Comparison of ENCODE assay signal across 3 worm cellular contexts in genomic region chrX:4145051-4145826, ce11.
TF ChIP-seq lines count a peak whose summit lies in the region.

No protein-coding gene starts in this region.

TF ChIP-seq in whole organism, L2 larva, 48 proteins besides CTCF, POLR2A, EP300 and RAD21 (continued from another document):
- peak; percentile 75 for TF ChIP-seq fos-1 (tag; optimal IDR thresholded peaks at IDR 0.05; lab: Kevin White, UChicago)
- peak; percentile 86 for TF ChIP-seq sem-4 (tag; optimal IDR thresholded peaks at IDR 0.05; lab: Kevin White, UChicago)
- peak; percentile 86 for TF ChIP-seq unc-55 (GFP tag; optimal IDR thresholded peaks at IDR 0.05; lab: Kevin White, UChicago)
- TF ChIP-seq nhr-6 (tag; optimal IDR thresholded peaks at IDR 0.05; lab: Kevin White, UChicago) = no peak
- peak; percentile 70 for TF ChIP-seq C34F6.9 (tag; optimal IDR thresholded peaks at IDR 0.05; lab: Kevin White, UChicago)
- no peak for TF ChIP-seq lin-39 (tag; optimal IDR thresholded peaks at IDR 0.05; lab: Kevin White, UChicago)
- peak; percentile 72 for TF ChIP-seq nhr-129 (tag; optimal IDR thresholded peaks at IDR 0.05; lab: Kevin White, UChicago)
- no peak for TF ChIP-seq elt-3 (tag; optimal IDR thresholded peaks at IDR 0.05; lab: Kevin White, UChicago)
- TF ChIP-seq F13H6.1 (tag; optimal IDR thresholded peaks at IDR 0.05; lab: Kevin White, UChicago) = peak; percentile 85

TF ChIP-seq in whole organism, L4 larva, 104 proteins besides CTCF, POLR2A, EP300 and RAD21 (continued from another document and continues in another):
- no peak for TF ChIP-seq ceh-62 (tag; optimal IDR thresholded peaks at IDR 0.05; lab: Kevin White, UChicago)
- peak; percentile 35 for TF ChIP-seq lin-38 (GFP tag; IDR thresholded peaks at IDR 0.05; lab: Robert Waterston, UW)
- no peak for TF ChIP-seq T20F7.1 (GFP tag; optimal IDR thresholded peaks at IDR 0.05; lab: Kevin White, UChicago)
- peak; percentile 65 for TF ChIP-seq nhr-48 (tag; optimal IDR thresholded peaks at IDR 0.05; lab: Kevin White, UChicago)
- peak; percentile 64 for TF ChIP-seq F37D6.2 (tag; optimal IDR thresholded peaks at IDR 0.05; lab: Kevin White, UChicago)
- TF ChIP-seq nhr-111 (GFP tag; optimal IDR thresholded peaks at IDR 0.05; lab: Kevin White, UChicago) = no peak
- no peak for TF ChIP-seq aly-2 (tag; optimal IDR thresholded peaks at IDR 0.05; lab: Kevin White, UChicago)
- TF ChIP-seq T26A8.4 (GFP tag; IDR thresholded peaks at IDR 0.05; lab: Robert Waterston, UW) = peak; percentile 35
- peak in 1 of 2 experiments; percentile 34 for TF ChIP-seq daf-16 (GFP tag; optimal IDR thresholded peaks at IDR 0.05; lab: Kevin White, UChicago)
- TF ChIP-seq daf-16 (tag; optimal IDR thresholded peaks at IDR 0.05; lab: Kevin White, UChicago) = peak; percentile 70
- TF ChIP-seq hlh-11 (tag; optimal IDR thresholded peaks at IDR 0.05; lab: Kevin White, UChicago) = peak; percentile 95
- TF ChIP-seq mep-1 (tag; optimal IDR thresholded peaks at IDR 0.05; lab: Kevin White, UChicago) = peak; percentile 82
- no peak for TF ChIP-seq F10B5.3 (tag; optimal IDR thresholded peaks at IDR 0.05; lab: Kevin White, UChicago)
- no peak for TF ChIP-seq jun-1 (tag; optimal IDR thresholded peaks at IDR 0.05; lab: Kevin White, UChicago)
- peak; percentile 42 for TF ChIP-seq ZK337.2 (GFP tag; IDR thresholded peaks at IDR 0.05; lab: Robert Waterston, UW)
- 0 out of 4 replicates have a peak, but pooled peaks have one; percentile 32 to 56 for TF ChIP-seq madf-5 (GFP tag; IDR thresholded peaks at IDR 0.05; lab: Robert Waterston, UW)
- peak; percentile 60 for TF ChIP-seq fkh-10 (GFP tag; optimal IDR thresholded peaks at IDR 0.05; lab: Kevin White, UChicago)
- no peak for TF ChIP-seq snpc-4 (tag; optimal IDR thresholded peaks at IDR 0.05; lab: Kevin White, UChicago)
- no peak for TF ChIP-seq ceh-82 (tag; optimal IDR thresholded peaks at IDR 0.05; lab: Kevin White, UChicago)
- no peak for TF ChIP-seq daf-19 (GFP tag; conservative IDR thresholded peaks at IDR 0.05; lab: Robert Waterston, UW)
- peak; percentile 97 for TF ChIP-seq nhr-28 (tag; optimal IDR thresholded peaks at IDR 0.05; lab: Kevin White, UChicago)
- no peak for TF ChIP-seq egl-27 (tag; optimal IDR thresholded peaks at IDR 0.05; lab: Kevin White, UChicago)
- peak; percentile 75 for TF ChIP-seq egl-43 (GFP tag; IDR thresholded peaks at IDR 0.05; lab: Robert Waterston, UW)
- TF ChIP-seq ceh-28 (tag; optimal IDR thresholded peaks at IDR 0.05; lab: Kevin White, UChicago) = peak; percentile 15
- TF ChIP-seq arid-1 (GFP tag; conservative IDR thresholded peaks at IDR 0.05; lab: Robert Waterston, UW) = peak; percentile 33; the same call in 1 of the 2 replicates
- TF ChIP-seq lir-3 (tag; optimal IDR thresholded peaks at IDR 0.05; lab: Kevin White, UChicago) = no peak
- TF ChIP-seq nhr-102 (tag; optimal IDR thresholded peaks at IDR 0.05; lab: Kevin White, UChicago) = peak; percentile 64
- peak; percentile 48 for TF ChIP-seq nhr-10 (tag; optimal IDR thresholded peaks at IDR 0.05; lab: Kevin White, UChicago)
- TF ChIP-seq Y5F2A.4 (GFP tag; optimal IDR thresholded peaks at IDR 0.05; lab: Kevin White, UChicago) = peak; percentile 40
- no peak for TF ChIP-seq Y48G9A.11 (GFP tag; IDR thresholded peaks at IDR 0.05; lab: Robert Waterston, UW)
- peak; percentile 82; the same call in 1 of the 2 replicates for TF ChIP-seq dmd-9 (GFP tag; IDR thresholded peaks at IDR 0.05; lab: Robert Waterston, UW)
- peak; percentile 58; the same call in 1 of the 2 replicates for TF ChIP-seq lin-1 (GFP tag; IDR thresholded peaks at IDR 0.05; lab: Robert Waterston, UW)
- TF ChIP-seq lin-39 (tag; optimal IDR thresholded peaks at IDR 0.05; lab: Kevin White, UChicago) = no peak
- TF ChIP-seq F26F4.8 (GFP tag; conservative IDR thresholded peaks at IDR 0.05; lab: Robert Waterston, UW) = no peak
- no peak for TF ChIP-seq zip-11 (GFP tag; IDR thresholded peaks at IDR 0.05; lab: Robert Waterston, UW)
- no peak for TF ChIP-seq Y105C5A.15 (GFP tag; IDR thresholded peaks at IDR 0.05; lab: Robert Waterston, UW)
- TF ChIP-seq gei-8 (GFP tag; optimal IDR thresholded peaks at IDR 0.05; lab: Kevin White, UChicago) = no peak
- TF ChIP-seq lsy-2 (tag; optimal IDR thresholded peaks at IDR 0.05; lab: Kevin White, UChicago) = peak; percentile 11 to 48
- peak; percentile 100 for TF ChIP-seq aha-1 (tag; lab: Kevin White, UChicago)
- no peak for TF ChIP-seq ztf-11 (tag; optimal IDR thresholded peaks at IDR 0.05; lab: Kevin White, UChicago)
- TF ChIP-seq set-16 (GFP tag; IDR thresholded peaks at IDR 0.05; lab: Robert Waterston, UW) = peak; percentile 60; the same call in 1 of the 2 replicates
- 0 out of 2 replicates have a peak, but pooled peaks have one; percentile 17 for TF ChIP-seq nhr-41 (GFP tag; IDR thresholded peaks at IDR 0.05; lab: Robert Waterston, UW)
- peak; percentile 53; the same call in 1 of the 2 replicates for TF ChIP-seq mxl-2 (GFP tag; conservative IDR thresholded peaks at IDR 0.05; lab: Robert Waterston, UW)
- TF ChIP-seq ceh-44 (GFP tag; IDR thresholded peaks at IDR 0.05; lab: Robert Waterston, UW) = peak; percentile 67; the same call in 1 of the 2 replicates
- TF ChIP-seq lim-7 (GFP tag; IDR thresholded peaks at IDR 0.05; lab: Robert Waterston, UW) = no peak
- no peak for TF ChIP-seq saeg-2 (GFP tag; IDR thresholded peaks at IDR 0.05; lab: Robert Waterston, UW)
- peak; percentile 9; the same call in 1 of the 2 replicates for TF ChIP-seq php-3 (GFP tag; IDR thresholded peaks at IDR 0.05; lab: Robert Waterston, UW)
- peak; percentile 23 for TF ChIP-seq dpl-1 (GFP tag; optimal IDR thresholded peaks at IDR 0.05; lab: Kevin White, UChicago)
- no peak for TF ChIP-seq tag-97 (GFP tag; IDR thresholded peaks at IDR 0.05; lab: Robert Waterston, UW)
- TF ChIP-seq F49E8.2 (tag; optimal IDR thresholded peaks at IDR 0.05; lab: Kevin White, UChicago; ENCODE audit: borderline replicate concordance) = no peak
- TF ChIP-seq spr-3 (GFP tag; optimal IDR thresholded peaks at IDR 0.05; lab: Kevin White, UChicago) = no peak
- peak; percentile 64 for TF ChIP-seq nhr-11 (tag; optimal IDR thresholded peaks at IDR 0.05; lab: Kevin White, UChicago)
- no peak for TF ChIP-seq snpc-1.2 (GFP tag; IDR thresholded peaks at IDR 0.05; lab: Robert Waterston, UW)
- TF ChIP-seq zag-1 (tag; optimal IDR thresholded peaks at IDR 0.05; lab: Kevin White, UChicago) = no peak
- TF ChIP-seq tra-1 (GFP tag; IDR thresholded peaks at IDR 0.05; lab: Robert Waterston, UW) = peak; percentile 29; the same call in 1 of the 2 replicates
- TF ChIP-seq Y75B8A.6 (GFP tag; IDR thresholded peaks at IDR 0.05; lab: Robert Waterston, UW) = no peak
- TF ChIP-seq nhr-25 (tag; optimal IDR thresholded peaks at IDR 0.05; lab: Kevin White, UChicago; ENCODE audit: borderline replicate concordance, insufficient read depth) = peak; percentile 95
- no peak for TF ChIP-seq zfp-3 (GFP tag; conservative IDR thresholded peaks at IDR 0.05; lab: Robert Waterston, UW)
- TF ChIP-seq ceh-20 (GFP tag; IDR thresholded peaks at IDR 0.05; lab: Robert Waterston, UW) = peak; percentile 15; the same call in 1 of the 2 replicates
- no peak for TF ChIP-seq nhr-76 (tag; optimal IDR thresholded peaks at IDR 0.05; lab: Kevin White, UChicago)
- TF ChIP-seq nhr-6 (tag; optimal IDR thresholded peaks at IDR 0.05; lab: Kevin White, UChicago) = peak; percentile 9

TF ChIP-seq in whole organism, late embryonic, 69 proteins besides CTCF, POLR2A, EP300 and RAD21 (continued from another document):
- no peak for TF ChIP-seq syd-9 (tag; optimal IDR thresholded peaks at IDR 0.05; lab: Kevin White, UChicago)
- TF ChIP-seq C38D4.7 (GFP tag; optimal IDR thresholded peaks at IDR 0.05; lab: Kevin White, UChicago) = no peak
- TF ChIP-seq sox-2 (GFP tag; IDR thresholded peaks at IDR 0.05; lab: Robert Waterston, UW) = no peak
- no peak for TF ChIP-seq lim-6 (tag; optimal IDR thresholded peaks at IDR 0.05; lab: Kevin White, UChicago)
- TF ChIP-seq gmeb-2 (tag; optimal IDR thresholded peaks at IDR 0.05; lab: Kevin White, UChicago) = no peak
- TF ChIP-seq K02D7.2 (tag; optimal IDR thresholded peaks at IDR 0.05; lab: Kevin White, UChicago) = no peak
- TF ChIP-seq pha-2 (tag; optimal IDR thresholded peaks at IDR 0.05; lab: Kevin White, UChicago) = no peak
- TF ChIP-seq che-1 (tag; optimal IDR thresholded peaks at IDR 0.05; lab: Kevin White, UChicago) = no peak
- TF ChIP-seq ceh-18 (tag; optimal IDR thresholded peaks at IDR 0.05; lab: Kevin White, UChicago) = peak; percentile 67
- TF ChIP-seq hlh-6 (tag; optimal IDR thresholded peaks at IDR 0.05; lab: Kevin White, UChicago) = no peak
- TF ChIP-seq mec-3 (tag; optimal IDR thresholded peaks at IDR 0.05; lab: Kevin White, UChicago; ENCODE audit: borderline replicate concordance) = no peak
- TF ChIP-seq ceh-24 (tag; optimal IDR thresholded peaks at IDR 0.05; lab: Kevin White, UChicago) = no peak
- no peak for TF ChIP-seq elt-2 (tag; optimal IDR thresholded peaks at IDR 0.05; lab: Kevin White, UChicago)
- TF ChIP-seq unc-55 (GFP tag; optimal IDR thresholded peaks at IDR 0.05; lab: Kevin White, UChicago) = peak; percentile 26
- TF ChIP-seq ceh-34 (tag; optimal IDR thresholded peaks at IDR 0.05; lab: Kevin White, UChicago) = no peak
- no peak for TF ChIP-seq hlh-15 (tag; optimal IDR thresholded peaks at IDR 0.05; lab: Kevin White, UChicago)
- no peak for TF ChIP-seq ama-1 (optimal IDR thresholded peaks at IDR 0.05; lab: Kevin White, UChicago)
- TF ChIP-seq ceh-48 (tag; optimal IDR thresholded peaks at IDR 0.05; lab: Kevin White, UChicago) = peak; percentile 96
- TF ChIP-seq ref-2 (tag; optimal IDR thresholded peaks at IDR 0.05; lab: Kevin White, UChicago) = no peak
- no peak for TF ChIP-seq pat-9 (tag; optimal IDR thresholded peaks at IDR 0.05; lab: Kevin White, UChicago)
- no peak for TF ChIP-seq tbx-7 (tag; optimal IDR thresholded peaks at IDR 0.05; lab: Kevin White, UChicago)
- no peak for TF ChIP-seq tbx-2 (tag; optimal IDR thresholded peaks at IDR 0.05; lab: Kevin White, UChicago)
- TF ChIP-seq unc-42 (tag; optimal IDR thresholded peaks at IDR 0.05; lab: Kevin White, UChicago) = peak; percentile 38
- no peak for TF ChIP-seq ceh-19 (GFP tag; optimal IDR thresholded peaks at IDR 0.05; lab: Kevin White, UChicago)
- no peak for TF ChIP-seq C08G9.2 (tag; optimal IDR thresholded peaks at IDR 0.05; lab: Kevin White, UChicago)
- no peak for TF ChIP-seq ttx-3 (tag; optimal IDR thresholded peaks at IDR 0.05; lab: Kevin White, UChicago)
- TF ChIP-seq hlh-30 (tag; optimal IDR thresholded peaks at IDR 0.05; lab: Kevin White, UChicago; ENCODE audit: insufficient read depth) = no peak
- TF ChIP-seq fkh-6 (tag; optimal IDR thresholded peaks at IDR 0.05; lab: Kevin White, UChicago) = no peak
- TF ChIP-seq F13H6.1 (tag; optimal IDR thresholded peaks at IDR 0.05; lab: Kevin White, UChicago) = peak; percentile 30
- TF ChIP-seq eyg-1 (tag; optimal IDR thresholded peaks at IDR 0.05; lab: Kevin White, UChicago) = no peak
- TF ChIP-seq unc-3 (GFP tag; conservative IDR thresholded peaks at IDR 0.05; lab: Robert Waterston, UW) = no peak
- no peak for TF ChIP-seq unc-3 (tag; optimal IDR thresholded peaks at IDR 0.05; lab: Kevin White, UChicago)
- no peak for TF ChIP-seq ceh-6 (GFP tag; optimal IDR thresholded peaks at IDR 0.05; lab: Kevin White, UChicago)
- TF ChIP-seq madf-2 (tag; optimal IDR thresholded peaks at IDR 0.05; lab: Kevin White, UChicago) = no peak
- peak; percentile 35 for TF ChIP-seq sox-4 (tag; optimal IDR thresholded peaks at IDR 0.05; lab: Kevin White, UChicago)
- no peak for TF ChIP-seq nhr-11 (tag; optimal IDR thresholded peaks at IDR 0.05; lab: Kevin White, UChicago)
- TF ChIP-seq K09A11.1 (tag; optimal IDR thresholded peaks at IDR 0.05; lab: Kevin White, UChicago; ENCODE audit: insufficient read depth) = no peak
- TF ChIP-seq ztf-16 (tag; optimal IDR thresholded peaks at IDR 0.05; lab: Kevin White, UChicago) = no peak
- TF ChIP-seq zip-5 (tag; optimal IDR thresholded peaks at IDR 0.05; lab: Kevin White, UChicago) = no peak
- TF ChIP-seq pha-4 (tag; optimal IDR thresholded peaks at IDR 0.05; lab: Kevin White, UChicago) = no peak
- TF ChIP-seq hlh-13 (GFP tag; optimal IDR thresholded peaks at IDR 0.05; lab: Kevin White, UChicago) = no peak
- no peak for TF ChIP-seq sdc-2 (tag; optimal IDR thresholded peaks at IDR 0.05; lab: Kevin White, UChicago)
- no peak for TF ChIP-seq T23F11.4 (GFP tag; optimal IDR thresholded peaks at IDR 0.05; lab: Kevin White, UChicago)
